Worm (Caenorhabditis elegans) whole organism, early embryonic: ENCODE results near the gene lst-2.

Experiments
- B0310.2 ChIP-seq: sonication (generic microtip); optimal IDR thresholded peaks from 2 replicates; lab custom pipeline; 2016; ENCODE audit warnings: mild to moderate bottlenecking, missing genetic modification characterization, missing compliant biosample characterization
- F13C5.2 ChIP-seq: sonication (generic microtip); optimal IDR thresholded peaks from 2 replicates; lab custom pipeline; 2017; ENCODE audit warnings: mild to moderate bottlenecking, missing genetic modification characterization, inconsistent platforms, missing compliant biosample characterization
- aly-1 ChIP-seq: sonication (generic microtip); optimal IDR thresholded peaks from 2 replicates; lab custom pipeline; 2016; ENCODE audit warnings: missing genetic modification characterization, missing compliant biosample characterization
- ama-1 ChIP-seq: fragments of 150-350 bp; optimal IDR thresholded peaks from 2 replicates; lab custom pipeline; 2014
- ceh-13 ChIP-seq: fragments of 200-800 bp; sonication (Bioruptor generic); optimal IDR thresholded peaks from 2 replicates; lab custom pipeline; 2018; ENCODE audit warnings: mild to moderate bottlenecking, missing genetic modification characterization, missing compliant biosample characterization
- ceh-36 ChIP-seq: sonication (generic microtip); optimal IDR thresholded peaks from 2 replicates; lab custom pipeline; 2016; ENCODE audit warnings: missing genetic modification characterization, inconsistent platforms, missing compliant biosample characterization
- ets-7 ChIP-seq: sonication (generic microtip); optimal IDR thresholded peaks from 2 replicates; lab custom pipeline; 2016; ENCODE audit warnings: missing genotype, missing genetic modification characterization, missing compliant biosample characterization
- flt-1 ChIP-seq: fragments of 200-800 bp; sonication (Bioruptor generic); IDR thresholded peaks from 2 replicates; pipeline ENCODE4 v1.3.6; 2022; ENCODE audit warnings: missing genetic modification characterization, missing compliant biosample characterization
- hmbx-1 ChIP-seq: sonication (generic microtip); optimal IDR thresholded peaks from 2 replicates; lab custom pipeline; 2016; ENCODE audit warnings: mild to moderate bottlenecking, missing genetic modification characterization, missing compliant biosample characterization
- hmg-4 ChIP-seq: fragments of 200-800 bp; sonication (Bioruptor generic); optimal IDR thresholded peaks from 2 replicates; lab custom pipeline; 2018; ENCODE audit warnings: mild to moderate bottlenecking, missing genetic modification characterization, missing compliant biosample characterization
- hnd-1 ChIP-seq: sonication (generic microtip); optimal IDR thresholded peaks from 2 replicates; lab custom pipeline; 2016; ENCODE audit warnings: missing genetic modification characterization, missing compliant biosample characterization
- pes-1 ChIP-seq: fragments of 200-800 bp; sonication (Bioruptor generic); IDR thresholded peaks from 2 replicates; pipeline ENCODE4 v1.3.6; 2022; ENCODE audit warnings: missing genetic modification reagents, missing genetic modification characterization, missing compliant biosample characterization
- scrt-1 ChIP-seq: fragments of 200-800 bp; sonication (Bioruptor generic); IDR thresholded peaks from 2 replicates; pipeline ENCODE4 v1.3.6; 2022; ENCODE audit warnings: missing genetic modification characterization, missing compliant biosample characterization
- sea-1 ChIP-seq: fragments of 200-800 bp; sonication (Bioruptor generic); conservative IDR thresholded peaks from 2 replicates; pipeline ENCODE4 v1.3.6; 2022; ENCODE audit warnings: missing genetic modification characterization, missing compliant biosample characterization
- tbx-11 ChIP-seq: fragments of 200-800 bp; sonication (Bioruptor generic); IDR thresholded peaks from 2 replicates; pipeline ENCODE4 v1.3.6; 2022; ENCODE audit warnings: missing genetic modification characterization, missing compliant biosample characterization
- tbx-37 ChIP-seq: fragments of 200-800 bp; sonication (Bioruptor generic); conservative IDR thresholded peaks from 2 replicates; pipeline ENCODE4 v1.3.6; 2022; ENCODE audit warnings: missing genetic modification reagents, missing genetic modification characterization, missing compliant biosample characterization
- tra-4 ChIP-seq: sonication (generic microtip); optimal IDR thresholded peaks from 2 replicates; lab custom pipeline; 2017; ENCODE audit warnings: missing genetic modification characterization, missing compliant biosample characterization

The lst-2 gene

ce11 chrX:4371988-4372387 is 11.2 kb downstream of the lst-2 start, which contains the start of gene R160.14:
Gene R160.14, minus strand, starts transcription at chrX:4372088.
- no peak for TF ChIP-seq ceh-13 (GFP tag; lab: Kevin White, UChicago)
- no peak for TF ChIP-seq pes-1 (GFP tag; lab: Robert Waterston, UW)
- no peak for TF ChIP-seq ceh-36
- no peak for TF ChIP-seq tbx-11 (GFP tag; lab: Robert Waterston, UW)
- TF ChIP-seq ets-7 (tag; lab: Kevin White, UChicago), result no peak
- TF ChIP-seq F13C5.2 (tag; lab: Kevin White, UChicago), result no peak
- no peak for TF ChIP-seq flt-1 (GFP tag; lab: Robert Waterston, UW)
- TF ChIP-seq tra-4 (tag; lab: Kevin White, UChicago), result no peak
- TF ChIP-seq scrt-1 (GFP tag; lab: Robert Waterston, UW), result no peak

ce11 chrX:4371413-4371812 is 11.8 kb downstream of the lst-2 start, which contains the start of gene R160.13:
Gene R160.13, minus strand, starts transcription at chrX:4371513.
- no peak for TF ChIP-seq hmbx-1 (tag; lab: Kevin White, UChicago)
- no peak for TF ChIP-seq ets-7 (tag; lab: Kevin White, UChicago)
- no peak for TF ChIP-seq sea-1 (GFP tag; lab: Robert Waterston, UW)
- TF ChIP-seq tra-4 (tag; lab: Kevin White, UChicago), result no peak
- TF ChIP-seq B0310.2 (tag; lab: Kevin White, UChicago), result no peak
- no peak for TF ChIP-seq tbx-37 (GFP tag; lab: Robert Waterston, UW)
- no peak for TF ChIP-seq tbx-11 (GFP tag; lab: Robert Waterston, UW)
- no peak for TF ChIP-seq F13C5.2 (tag; lab: Kevin White, UChicago)
- TF ChIP-seq ceh-36, result no peak
- TF ChIP-seq hnd-1, result no peak
- TF ChIP-seq flt-1 (GFP tag; lab: Robert Waterston, UW), result no peak
- TF ChIP-seq scrt-1 (GFP tag; lab: Robert Waterston, UW), result no peak
- no peak for TF ChIP-seq ama-1
- TF ChIP-seq pes-1 (GFP tag; lab: Robert Waterston, UW), result no peak
- TF ChIP-seq aly-1 (tag; lab: Kevin White, UChicago), result no peak

- TF ChIP-seq ceh-36 (no peak), ets-7 (tag; lab: Kevin White, UChicago) (no peak), tra-4 (tag; lab: Kevin White, UChicago) (no peak), F13C5.2 (tag; lab: Kevin White, UChicago) (no peak), sea-1 (GFP tag; lab: Robert Waterston, UW) (no peak), hmbx-1 (tag; lab: Kevin White, UChicago) (no peak), flt-1 (GFP tag; lab: Robert Waterston, UW) (no peak), ama-1 (no peak), scrt-1 (GFP tag; lab: Robert Waterston, UW) (no peak), tbx-11 (GFP tag; lab: Robert Waterston, UW) (no peak), pes-1 (GFP tag; lab: Robert Waterston, UW) (no peak), hmg-4 (no peak), tbx-37 (GFP tag; lab: Robert Waterston, UW) (no peak)
Measured at ce11 chrX:4370756-4371155, 12.4 kb downstream of the lst-2 start, which contains the start of gene R160.5. Gene R160.5, minus strand, starts transcription at chrX:4370856.

ce11 chrX:4368800-4369199 is 14.4 kb downstream of the lst-2 start, which contains the start of gene R160.4:
Gene R160.4, minus strand, starts transcription at chrX:4368900.
- no peak for TF ChIP-seq sea-1 (GFP tag; lab: Robert Waterston, UW)
- no peak for TF ChIP-seq ceh-36
- no peak for TF ChIP-seq tbx-37 (GFP tag; lab: Robert Waterston, UW)
- no peak for TF ChIP-seq scrt-1 (GFP tag; lab: Robert Waterston, UW)
- no peak for TF ChIP-seq F13C5.2 (tag; lab: Kevin White, UChicago)
- no peak for TF ChIP-seq aly-1 (tag; lab: Kevin White, UChicago)
- TF ChIP-seq pes-1 (GFP tag; lab: Robert Waterston, UW), result no peak
- no peak for TF ChIP-seq hmg-4
- no peak for TF ChIP-seq hmbx-1 (tag; lab: Kevin White, UChicago)
- TF ChIP-seq flt-1 (GFP tag; lab: Robert Waterston, UW), result no peak
- no peak for TF ChIP-seq ceh-13 (GFP tag; lab: Kevin White, UChicago)
- TF ChIP-seq B0310.2 (tag; lab: Kevin White, UChicago), result no peak
- TF ChIP-seq tbx-11 (GFP tag; lab: Robert Waterston, UW), result no peak
- no peak for TF ChIP-seq hnd-1
- no peak for TF ChIP-seq tra-4 (tag; lab: Kevin White, UChicago)
- TF ChIP-seq ama-1, result no peak
- no peak for TF ChIP-seq ets-7 (tag; lab: Kevin White, UChicago)

- TF ChIP-seq ets-7 (tag; lab: Kevin White, UChicago) (no peak), ama-1 (no peak), hnd-1 (no peak), sea-1 (GFP tag; lab: Robert Waterston, UW) (no peak), ceh-36 (no peak), tra-4 (tag; lab: Kevin White, UChicago) (no peak), ceh-13 (GFP tag; lab: Kevin White, UChicago) (no peak), tbx-37 (GFP tag; lab: Robert Waterston, UW) (no peak), scrt-1 (GFP tag; lab: Robert Waterston, UW) (no peak), tbx-11 (GFP tag; lab: Robert Waterston, UW) (no peak), hmbx-1 (tag; lab: Kevin White, UChicago) (no peak), flt-1 (GFP tag; lab: Robert Waterston, UW) (no peak), F13C5.2 (tag; lab: Kevin White, UChicago) (no peak), B0310.2 (tag; lab: Kevin White, UChicago) (no peak), aly-1 (tag; lab: Kevin White, UChicago) (no peak), pes-1 (GFP tag; lab: Robert Waterston, UW) (no peak), hmg-4 (no peak)
Measured at ce11 chrX:4367414-4367813, 15.8 kb downstream of the lst-2 start, which contains the start of gene R160.10. Gene R160.10, minus strand, starts transcription at chrX:4367514.

- TF ChIP-seq hmbx-1 (tag; lab: Kevin White, UChicago) (no peak), pes-1 (GFP tag; lab: Robert Waterston, UW) (no peak), hnd-1 (no peak), B0310.2 (tag; lab: Kevin White, UChicago) (no peak), hmg-4 (no peak), flt-1 (GFP tag; lab: Robert Waterston, UW) (no peak), ceh-36 (no peak), scrt-1 (GFP tag; lab: Robert Waterston, UW) (no peak)
Measured at ce11 chrX:4366231-4366630, 16.9 kb downstream of the lst-2 start, which contains the start of gene R160.3. Gene R160.3, minus strand, starts transcription at chrX:4366331.
